Fruit fly (Drosophila melanogaster) whole organism, wandering third instar larva: ENCODE measurements around the gene MFS10.
A peak's percentile ranks its signal among the peaks of the same experiment; 100 is the strongest.

ENCODE experiments used
- Abd-B ChIP-seq: fragments of >200 bp; optimal IDR thresholded peaks from 2 replicates; lab custom pipeline; 2017; ENCODE audit warnings: missing biosample characterization, missing genetic modification characterization
- CG32264 ChIP-seq: fragments of 200-800 bp; sonication (Bioruptor generic); optimal IDR thresholded peaks from 2 replicates; lab custom pipeline; 2016; ENCODE audit warnings: missing biosample characterization, missing genetic modification characterization
- CG9705 ChIP-seq: fragments of 200-800 bp; sonication (Bioruptor generic); optimal IDR thresholded peaks from 2 replicates; lab custom pipeline; 2018; ENCODE audit warnings: missing biosample characterization, mild to moderate bottlenecking, missing genetic modification characterization
- CrebA ChIP-seq: fragments of 200-800 bp; sonication (Bioruptor generic); optimal IDR thresholded peaks from 2 replicates; lab custom pipeline; 2016; ENCODE audit warnings: missing biosample characterization, mild to moderate bottlenecking, missing genetic modification characterization, borderline replicate concordance
- Dfd ChIP-seq: fragments of >200 bp; optimal IDR thresholded peaks from 2 replicates; lab custom pipeline; 2017; ENCODE audit warnings: missing biosample characterization, missing genetic modification characterization
- Dif ChIP-seq: fragments of 200-275, 200-300 bp; sonication (Bioruptor generic); optimal IDR thresholded peaks from 2 replicates; lab custom pipeline; 2018; ENCODE audit warnings: missing biosample characterization, missing genetic modification characterization; ENCODE audit not compliant: partially characterized antibody
- GATAd ChIP-seq: sonication (Bioruptor generic); optimal IDR thresholded peaks from 2 replicates; lab custom pipeline; 2016; ENCODE audit warnings: missing biosample characterization, missing genetic modification characterization
- HLH106 ChIP-seq: fragments of 200-800 bp; optimal IDR thresholded peaks from 3 replicates; lab custom pipeline; 2019; ENCODE audit warnings: missing biosample characterization, mild to moderate bottlenecking, missing genetic modification characterization, moderate library complexity
- Hnf4 ChIP-seq: fragments of 200-800 bp; sonication (Bioruptor generic); optimal IDR thresholded peaks from 2 replicates; lab custom pipeline; 2016; ENCODE audit warnings: missing biosample characterization, mild to moderate bottlenecking, missing genetic modification characterization
- Hr78 ChIP-seq: fragments of >200 bp; optimal IDR thresholded peaks from 2 replicates; lab custom pipeline; 2017; ENCODE audit warnings: missing biosample characterization, missing genetic modification characterization
- Hr83 ChIP-seq: fragments of 200-300 bp; sonication (Bioruptor generic); optimal IDR thresholded peaks from 2 replicates; lab custom pipeline; 2016; ENCODE audit warnings: missing biosample characterization, mild to moderate bottlenecking, missing genetic modification characterization, moderate library complexity; ENCODE audit not compliant: poor library complexity, severe bottlenecking
- Jra ChIP-seq: sonication (Bioruptor generic); optimal IDR thresholded peaks from 2 replicates; lab custom pipeline; 2016; ENCODE audit warnings: missing biosample characterization, missing genetic modification characterization
- Mio ChIP-seq: sonication (Bioruptor generic); optimal IDR thresholded peaks from 2 replicates; lab custom pipeline; 2016; ENCODE audit warnings: missing biosample characterization, missing genetic modification characterization
- Myc ChIP-seq: fragments of >200 bp; optimal IDR thresholded peaks from 2 replicates; lab custom pipeline; 2017
- N ChIP-seq: fragments of >200 bp; optimal IDR thresholded peaks from 2 replicates; lab custom pipeline; 2018; ENCODE audit warnings: missing biosample characterization, missing external identifiers, missing genetic modification characterization
- OdsH ChIP-seq: fragments of 200-800 bp; sonication (Bioruptor generic); optimal IDR thresholded peaks from 2 replicates; lab custom pipeline; 2016; ENCODE audit warnings: missing biosample characterization, mild to moderate bottlenecking, missing genetic modification characterization
- Rel ChIP-seq, 2 experiments: fragments of 200-800 bp; sonication (Bioruptor generic) in 1 of 2; optimal IDR thresholded peaks; 2 replicates in 1 of 2; 3 replicates in 1 of 2; lab custom pipeline; 2016 to 2019; ENCODE audit warnings: mild to moderate bottlenecking in 2 of 2, missing biosample characterization in 2 of 2, missing genetic modification characterization in 2 of 2, moderate library complexity in 1 of 2
- Sp1 ChIP-seq: fragments of 200-800 bp; sonication (Bioruptor generic); optimal IDR thresholded peaks from 3 replicates; lab custom pipeline; 2019; ENCODE audit warnings: missing biosample characterization, mild to moderate bottlenecking, missing genetic modification characterization, moderate library complexity
- br ChIP-seq: fragments of 200-800 bp; sonication (Bioruptor generic); optimal IDR thresholded peaks from 2 replicates; lab custom pipeline; 2016; ENCODE audit warnings: missing biosample characterization, missing genetic modification characterization
- brk ChIP-seq: fragments of 200-800 bp; sonication (Bioruptor generic); optimal IDR thresholded peaks from 2 replicates; lab custom pipeline; 2016; ENCODE audit warnings: missing biosample characterization, mild to moderate bottlenecking, missing genetic modification characterization
- dl ChIP-seq, 2 experiments: fragments of 175-275, 200-275 bp in 1 of 2; fragments of 200-275 bp in 1 of 2; sonication (Bioruptor generic); optimal IDR thresholded peaks; lab custom pipeline; 2018; ENCODE audit warnings: mild to moderate bottlenecking in 2 of 2, missing biosample characterization in 2 of 2, missing genetic modification characterization in 2 of 2, moderate library complexity in 2 of 2; ENCODE audit not compliant: partially characterized antibody in 2 of 2, insufficient read depth in 1 of 2
- dmrt93B ChIP-seq: fragments of 200-800 bp; sonication (Bioruptor generic); optimal IDR thresholded peaks from 2 replicates; lab custom pipeline; 2018; ENCODE audit warnings: missing biosample characterization, mild to moderate bottlenecking, missing genetic modification characterization
- dsf ChIP-seq: sonication (Bioruptor generic); optimal IDR thresholded peaks from 2 replicates; lab custom pipeline; 2016; ENCODE audit warnings: missing biosample characterization, missing genetic modification characterization, borderline replicate concordance
- ey ChIP-seq: fragments of 200-800 bp; sonication (Bioruptor generic); optimal IDR thresholded peaks from 2 replicates; lab custom pipeline; 2016; ENCODE audit warnings: missing biosample characterization, missing genetic modification characterization
- foxo ChIP-seq, 2 experiments: fragments of 200-800 bp; sonication (Bioruptor generic); optimal IDR thresholded peaks; 2 replicates in 1 of 2; 3 replicates in 1 of 2; lab custom pipeline; 2016 to 2017; ENCODE audit warnings: missing biosample characterization in 2 of 2, missing genetic modification characterization in 2 of 2
- fru ChIP-seq: fragments of 200-800 bp; sonication (Bioruptor generic); optimal IDR thresholded peaks from 3 replicates; lab custom pipeline; 2016; ENCODE audit warnings: missing biosample characterization, mild to moderate bottlenecking, missing genetic modification characterization
- h ChIP-seq: fragments of 200-800 bp; sonication (Bioruptor generic); optimal IDR thresholded peaks from 3 replicates; lab custom pipeline; 2016; ENCODE audit warnings: missing biosample characterization, mild to moderate bottlenecking, missing genetic modification characterization
- jim ChIP-seq: fragments of 175-275, 200-325 bp; sonication (Bioruptor generic); optimal IDR thresholded peaks from 2 replicates; lab custom pipeline; 2016; ENCODE audit warnings: missing biosample characterization, mild to moderate bottlenecking, missing genetic modification characterization
- lola ChIP-seq: fragments of >200 bp; optimal IDR thresholded peaks from 2 replicates; lab custom pipeline; 2017; ENCODE audit warnings: missing biosample characterization, missing genetic modification characterization
- pan ChIP-seq: fragments of >200 bp; optimal IDR thresholded peaks from 2 replicates; lab custom pipeline; 2017
- psq ChIP-seq: fragments of 200-800 bp; sonication (Bioruptor generic); optimal IDR thresholded peaks from 3 replicates; lab custom pipeline; 2017; ENCODE audit warnings: missing biosample characterization, mild to moderate bottlenecking, missing genetic modification characterization, moderate library complexity
- rgr ChIP-seq: fragments of 200-800 bp; sonication (Bioruptor generic); optimal IDR thresholded peaks from 3 replicates; lab custom pipeline; 2016; ENCODE audit warnings: missing biosample characterization, mild to moderate bottlenecking, missing genetic modification characterization
- sage ChIP-seq: fragments of 200-800 bp; sonication (Bioruptor generic); optimal IDR thresholded peaks from 2 replicates; lab custom pipeline; 2016; ENCODE audit warnings: missing biosample characterization, mild to moderate bottlenecking, missing genetic modification characterization
- sv ChIP-seq: fragments of 200-800 bp; sonication (Bioruptor generic); optimal IDR thresholded peaks from 3 replicates; lab custom pipeline; 2016; ENCODE audit warnings: missing biosample characterization, missing genetic modification characterization
- tai ChIP-seq: sonication (Bioruptor generic); optimal IDR thresholded peaks from 2 replicates; lab custom pipeline; 2016; ENCODE audit warnings: missing biosample characterization, missing genetic modification characterization
- usp ChIP-seq: fragments of >200 bp; optimal IDR thresholded peaks from 2 replicates; lab custom pipeline; 2017; ENCODE audit warnings: missing biosample characterization, missing genetic modification characterization
- woc ChIP-seq: sonication (Bioruptor generic); optimal IDR thresholded peaks from 2 replicates; lab custom pipeline; 2016; ENCODE audit warnings: missing biosample characterization, mild to moderate bottlenecking, missing genetic modification characterization

Gene MFS10

dm6 chrX:13091859-13092258 is 37.0 kb upstream of the MFS10 start:
- TF ChIP-seq Dif (GFP tag; lab: Kevin White, UChicago) (no peak), foxo (GFP tag; optimal IDR thresholded peaks at IDR 0.05; lab: Kevin White, UChicago) (no peak), Hr83 (GFP tag; lab: Kevin White, UChicago) (no peak), psq (GFP tag; lab: Kevin White, UChicago) (no peak), OdsH (no peak), Sp1 (GFP tag; lab: Kevin White, UChicago) (no peak), usp (GFP tag; lab: Kevin White, UChicago) (no peak), dl (GFP tag; optimal IDR thresholded peaks at IDR 0.05; lab: Kevin White, UChicago; ENCODE audit: insufficient read depth in 1 of 2, partially characterized antibody in 2 of 2) (no peak), Hnf4 (no peak), Mio (GFP tag; lab: Kevin White, UChicago) (no peak), Myc (no peak), sage (GFP tag; lab: Kevin White, UChicago) (no peak), pan (no peak), dmrt93B (GFP tag; lab: Kevin White, UChicago) (no peak), CG32264 (no peak), tai (GFP tag; lab: Kevin White, UChicago) (no peak), GATAd (GFP tag; lab: Kevin White, UChicago) (no peak), Abd-B (GFP tag; lab: Kevin White, UChicago) (no peak), br (GFP tag; lab: Kevin White, UChicago) (no peak), CrebA (no peak)
- TF ChIP-seq, all 38 proteins: peak for 0

dm6 chrX:13094085-13094764 is 34.6 kb upstream of the MFS10 start, which contains the start of gene CG2200:
CG2200 (plus strand) TSS chrX:13094299.
- TF ChIP-seq CG9705 (GFP tag; lab: Kevin White, UChicago) (peak; percentile 54), Rel (GFP tag; optimal IDR thresholded peaks at IDR 0.05; lab: Kevin White, UChicago) (no peak), Rel (tag; optimal IDR thresholded peaks at IDR 0.05; lab: Kevin White, UChicago) (peak; percentile 42), ey (GFP tag; lab: Kevin White, UChicago) (peak; percentile 76), HLH106 (tag; lab: Kevin White, UChicago) (peak; percentile 73), OdsH (peak; percentile 61), Hnf4 (peak; percentile 81), usp (GFP tag; lab: Kevin White, UChicago) (no peak), br (GFP tag; lab: Kevin White, UChicago) (peak; percentile 75), Sp1 (GFP tag; lab: Kevin White, UChicago) (peak; percentile 71), foxo (GFP tag; optimal IDR thresholded peaks at IDR 0.05; lab: Kevin White, UChicago) (peak in 1 of 2 experiments; percentile 84), sage (GFP tag; lab: Kevin White, UChicago) (peak; percentile 42), h (GFP tag; lab: Kevin White, UChicago) (peak; percentile 82), Abd-B (GFP tag; lab: Kevin White, UChicago) (no peak), brk (peak; percentile 51), Dfd (GFP tag; lab: Kevin White, UChicago) (no peak), rgr (GFP tag; lab: Kevin White, UChicago) (peak; percentile 83), lola (GFP tag; lab: Kevin White, UChicago) (no peak), dmrt93B (GFP tag; lab: Kevin White, UChicago) (peak; percentile 30), Hr83 (GFP tag; lab: Kevin White, UChicago) (peak; percentile 59), woc (GFP tag; lab: Kevin White, UChicago) (peak; percentile 48), Dif (GFP tag; lab: Kevin White, UChicago) (no peak), pan (no peak), psq (GFP tag; lab: Kevin White, UChicago) (peak; percentile 63), fru (GFP tag; lab: Kevin White, UChicago) (peak; percentile 90), Jra (GFP tag; lab: Kevin White, UChicago) (peak; percentile 76), GATAd (GFP tag; lab: Kevin White, UChicago) (peak; percentile 39), CG32264 (peak; percentile 35)

- peak; percentile 90 for TF ChIP-seq rgr (GFP tag; lab: Kevin White, UChicago)
- peak in 1 of 2 experiments; percentile 92 for TF ChIP-seq foxo (GFP tag; optimal IDR thresholded peaks at IDR 0.05; lab: Kevin White, UChicago)
- TF ChIP-seq Sp1 (GFP tag; lab: Kevin White, UChicago), result peak; percentile 85
- no peak for TF ChIP-seq Rel (GFP tag; optimal IDR thresholded peaks at IDR 0.05; lab: Kevin White, UChicago)
- peak; percentile 67 for TF ChIP-seq Rel (tag; optimal IDR thresholded peaks at IDR 0.05; lab: Kevin White, UChicago)
- peak; percentile 52 for TF ChIP-seq ey (GFP tag; lab: Kevin White, UChicago)
- TF ChIP-seq Hr83 (GFP tag; lab: Kevin White, UChicago), result peak; percentile 59
- TF ChIP-seq N (GFP tag; lab: Kevin White, UChicago), result no peak
- TF ChIP-seq Jra (GFP tag; lab: Kevin White, UChicago), result peak; percentile 9
- peak; percentile 12 for TF ChIP-seq sv (GFP tag; lab: Kevin White, UChicago)
- TF ChIP-seq Hnf4, result peak; percentile 68
- TF ChIP-seq GATAd (GFP tag; lab: Kevin White, UChicago), result no peak
- no peak for TF ChIP-seq woc (GFP tag; lab: Kevin White, UChicago)
- TF ChIP-seq dmrt93B (GFP tag; lab: Kevin White, UChicago), result peak; percentile 78
- TF ChIP-seq Mio (GFP tag; lab: Kevin White, UChicago), result no peak
- TF ChIP-seq OdsH, result peak; percentile 82
- no peak for TF ChIP-seq jim
- TF ChIP-seq psq (GFP tag; lab: Kevin White, UChicago), result peak; percentile 81
- TF ChIP-seq lola (GFP tag; lab: Kevin White, UChicago), result no peak
- TF ChIP-seq Dfd (GFP tag; lab: Kevin White, UChicago), result no peak
- TF ChIP-seq pan, result no peak
- peak; percentile 93 for TF ChIP-seq HLH106 (tag; lab: Kevin White, UChicago)
- TF ChIP-seq CG32264, result peak; percentile 40
- TF ChIP-seq h (GFP tag; lab: Kevin White, UChicago), result peak; percentile 80
- peak; percentile 75 for TF ChIP-seq CG9705 (GFP tag; lab: Kevin White, UChicago)
- no peak for TF ChIP-seq dl (GFP tag; optimal IDR thresholded peaks at IDR 0.05; lab: Kevin White, UChicago; ENCODE audit: insufficient read depth in 1 of 2, partially characterized antibody in 2 of 2)
- TF ChIP-seq dsf, result no peak
- TF ChIP-seq sage (GFP tag; lab: Kevin White, UChicago), result peak; percentile 38
- no peak for TF ChIP-seq CrebA
- TF ChIP-seq brk, result peak; percentile 14
- TF ChIP-seq Hr78, result no peak
- TF ChIP-seq Dif (GFP tag; lab: Kevin White, UChicago), result no peak
Measured at dm6 chrX:13099919-13100318, 28.9 kb upstream of the MFS10 start.
